Worm (Caenorhabditis elegans): ENCODE data around the gene C36E6.2.
A peak's percentile ranks its signal among the peaks of the same experiment; 100 is the strongest.

The C36E6.2 gene

DNA sequence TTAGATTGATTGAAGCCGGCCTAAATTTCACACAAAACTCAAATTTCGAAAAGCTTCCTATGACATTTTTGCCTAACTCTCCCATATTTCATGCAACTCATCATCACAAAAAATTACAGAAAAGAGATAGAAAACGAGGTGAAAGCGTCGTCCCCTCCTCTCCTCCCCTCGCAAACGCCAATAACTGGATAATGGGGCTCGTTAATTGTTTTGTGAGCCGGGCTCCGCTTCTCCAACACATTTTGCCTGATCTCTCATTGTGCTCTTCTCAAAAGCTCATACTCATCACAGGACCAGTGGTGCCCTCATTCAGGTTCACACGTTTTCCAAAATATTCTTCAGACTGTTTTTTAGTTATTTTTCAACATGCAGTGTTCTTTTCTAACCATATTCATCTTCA is 22.7 kb upstream of the C36E6.2 start, which contains the start of gene pbo-6:
pbo-6 (plus strand) TSS at position 240 of the 400 bp plus-strand sequence.
- no peak for TF ChIP-seq ces-1 (GFP tag; optimal IDR thresholded peaks at IDR 0.05)
- no peak for TF ChIP-seq lin-15B (tag; optimal IDR thresholded peaks at IDR 0.05)
- TF ChIP-seq jun-1 (tag; optimal IDR thresholded peaks at IDR 0.05): no peak
- TF ChIP-seq unc-98 (GFP tag; IDR thresholded peaks at IDR 0.05): no peak

DNA sequence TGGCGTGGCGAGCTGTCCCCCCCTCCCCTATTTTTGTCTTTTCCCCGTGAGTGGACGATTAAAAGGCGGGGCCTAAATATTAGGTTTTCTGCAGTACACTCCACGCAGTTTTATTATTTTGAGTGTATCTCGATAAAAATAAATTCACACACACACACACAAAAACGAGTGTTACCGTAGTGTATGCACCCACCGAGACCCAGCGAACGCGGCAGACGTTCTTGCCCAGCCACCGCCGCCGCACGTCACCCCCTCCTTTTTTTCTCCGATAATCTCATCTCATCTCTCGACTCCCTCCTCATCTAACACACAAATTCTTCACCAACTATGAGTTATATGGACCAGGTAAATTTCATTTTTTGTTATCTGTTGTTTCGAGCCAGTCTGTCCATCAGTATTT is 17.2 kb upstream of the C36E6.2 start, which contains the start of gene fubl-3:
fubl-3 (plus strand) TSS at position 212 of the 400 bp plus-strand sequence.
- TF ChIP-seq lin-39 (tag; optimal IDR thresholded peaks at IDR 0.05) (no peak), nhr-20 (tag; optimal IDR thresholded peaks at IDR 0.05) (peak; percentile 55), skn-1 (tag; optimal IDR thresholded peaks at IDR 0.05) (peak; percentile 7), dsc-1 (tag; optimal IDR thresholded peaks at IDR 0.05) (no peak), alr-1 (tag; optimal IDR thresholded peaks at IDR 0.05; ENCODE audit: borderline replicate concordance) (no peak), mdl-1 (tag; optimal IDR thresholded peaks at IDR 0.05) (peak in 1 of 2 experiments; percentile 5), mep-1 (tag; optimal IDR thresholded peaks at IDR 0.05) (peak; percentile 14), unc-98 (GFP tag; IDR thresholded peaks at IDR 0.05) (no peak), snu-23 (GFP tag; optimal IDR thresholded peaks at IDR 0.05) (peak; percentile 45), blmp-1 (tag; optimal IDR thresholded peaks at IDR 0.05) (peak; percentile 19), nhr-19 (GFP tag; conservative IDR thresholded peaks at IDR 0.05) (peak; percentile 22), jun-1 (tag; optimal IDR thresholded peaks at IDR 0.05) (no peak), unc-130 (tag; optimal IDR thresholded peaks at IDR 0.05) (peak; percentile 51), irx-1 (tag; optimal IDR thresholded peaks at IDR 0.05) (no peak), nhr-90 (tag; optimal IDR thresholded peaks at IDR 0.05; ENCODE audit: poor library complexity) (peak; percentile 27), ceh-82 (tag; optimal IDR thresholded peaks at IDR 0.05) (peak in 1 of 3 experiments; percentile 52), C16A3.4 (tag; optimal IDR thresholded peaks at IDR 0.05) (peak; percentile 50), egl-13 (tag; optimal IDR thresholded peaks at IDR 0.05) (no peak), pax-3 (tag; optimal IDR thresholded peaks at IDR 0.05) (no peak), tbx-2 (tag; optimal IDR thresholded peaks at IDR 0.05) (peak; percentile 8), elt-2 (tag; optimal IDR thresholded peaks at IDR 0.05) (no peak), nhr-85 (tag) (peak; percentile 42), nhr-77 (tag; optimal IDR thresholded peaks at IDR 0.05) (no peak), lin-14 (GFP tag; optimal IDR thresholded peaks at IDR 0.05) (peak; percentile 84), nhr-47 (tag; optimal IDR thresholded peaks at IDR 0.05) (peak; percentile 43), zip-4 (GFP tag; optimal IDR thresholded peaks at IDR 0.05) (no peak), snpc-4 (tag; optimal IDR thresholded peaks at IDR 0.05) (peak; percentile 11), rnt-1 (tag; optimal IDR thresholded peaks at IDR 0.05) (peak; percentile 45), swsn-7 (tag; optimal IDR thresholded peaks at IDR 0.05) (peak; percentile 36), aly-2 (tag; optimal IDR thresholded peaks at IDR 0.05) (no peak), nhr-71 (tag; optimal IDR thresholded peaks at IDR 0.05) (peak; percentile 63), lsy-2 (tag; optimal IDR thresholded peaks at IDR 0.05) (peak; percentile 86 to 96), lin-35 (GFP tag; optimal IDR thresholded peaks at IDR 0.05) (peak in 1 of 2 experiments; percentile 43), xbp-1 (tag; optimal IDR thresholded peaks at IDR 0.05) (peak; percentile 37), efl-1 (optimal IDR thresholded peaks at IDR 0.05) (peak in 1 of 2 experiments; percentile 25), efl-1 (GFP tag; optimal IDR thresholded peaks at IDR 0.05 in 1 of 2) (peak in 1 of 2 experiments; percentile 75), nhr-237 (tag; optimal IDR thresholded peaks at IDR 0.05) (no peak), ceh-63 (GFP tag; optimal IDR thresholded peaks at IDR 0.05) (no peak)

DNA sequence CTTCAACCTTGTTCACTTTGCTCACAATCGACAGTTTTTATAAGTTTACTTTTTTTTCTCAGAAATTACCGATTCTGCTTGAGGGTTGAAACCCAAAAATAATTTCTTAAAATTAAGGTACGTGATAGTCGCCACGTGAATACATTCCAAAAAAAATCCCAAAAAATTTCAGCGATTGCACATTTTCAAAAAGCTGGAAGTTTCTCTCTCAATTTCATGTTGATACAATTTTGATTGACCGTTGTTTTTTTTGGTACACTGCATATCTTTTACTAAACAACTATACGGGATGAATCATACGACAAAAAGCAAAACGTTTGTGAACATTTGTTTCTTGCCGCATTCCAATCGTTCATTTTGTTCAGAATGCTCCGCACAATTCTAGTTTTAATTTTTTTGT is 13.1 kb upstream of the C36E6.2 start, which contains the start of gene C36E6.8:
C36E6.8 (plus strand) TSS at position 301 of the 400 bp plus-strand sequence.
- TF ChIP-seq ces-1 (GFP tag; optimal IDR thresholded peaks at IDR 0.05): no peak

Data from whole organism, L1 larva.